Fruit fly (Drosophila melanogaster) ovary, adult (tissue): ENCODE results near the gene CG2202.

Experiments used
- CG17801 ChIP-seq: fragments of 200-800 bp; optimal IDR thresholded peaks from 2 replicates; lab custom pipeline; 2019; ENCODE audit warnings: missing biosample characterization, mild to moderate bottlenecking, missing genetic modification characterization, moderate library complexity; ENCODE audit not compliant: partially characterized antibody

The CG2202 gene

DNA sequence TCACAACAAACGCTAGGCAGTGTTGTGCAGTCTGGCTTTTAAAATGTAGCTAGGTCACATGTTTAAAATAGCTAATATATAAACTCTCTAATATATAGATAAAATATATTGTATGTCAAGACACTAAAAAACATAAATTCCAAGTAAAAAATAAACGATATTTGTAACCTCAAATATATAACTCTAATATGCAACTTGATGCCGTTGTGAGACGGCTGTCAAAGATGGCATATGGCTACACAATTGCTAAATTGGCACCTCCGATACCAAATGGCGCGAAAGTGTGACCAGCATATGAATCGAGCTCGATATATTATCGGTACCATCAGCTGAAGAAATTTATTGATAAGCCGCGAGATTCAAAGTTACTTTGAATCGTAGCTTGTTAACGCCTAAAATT, 50.7 kb downstream of the CG2202 start, which contains the start of gene CG1582:
Gene CG1582 (minus strand): TSS at position 71 of the 400 bp plus-strand sequence.
- TF ChIP-seq CG17801 (GFP tag; lab: Kevin White, UChicago): peak; percentile 64

DNA sequence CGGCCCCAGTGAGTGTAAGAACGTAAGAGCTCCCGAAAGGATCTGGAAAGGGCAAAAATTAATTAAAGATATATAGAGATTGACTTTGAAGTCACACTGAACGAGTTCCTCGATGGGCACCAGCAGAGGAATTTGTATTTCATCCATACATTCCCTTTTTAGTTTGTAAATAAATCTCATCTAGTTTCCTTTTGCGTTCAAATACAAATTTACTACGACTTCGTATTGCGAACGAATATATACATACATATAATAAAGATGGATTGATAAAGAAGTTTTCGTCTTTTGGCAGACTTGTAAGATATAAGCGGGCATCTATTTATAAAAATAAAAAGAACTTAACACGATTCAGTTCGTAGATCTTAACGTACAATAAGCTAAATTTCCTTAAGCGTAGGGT, 51.1 kb downstream of the CG2202 start, which contains the start of gene CG15208:
Gene CG15208 (plus strand): TSS at position 301 of the 400 bp plus-strand sequence.
- no peak for TF ChIP-seq CG17801 (GFP tag; lab: Kevin White, UChicago)
